Worm (Caenorhabditis elegans) whole organism, early embryonic: ENCODE results near the gene sand-1.

Experiments
- B0310.2 ChIP-seq: sonication (generic microtip); optimal IDR thresholded peaks from 2 replicates; lab custom pipeline; 2016; ENCODE audit warnings: mild to moderate bottlenecking, missing genetic modification characterization, missing compliant biosample characterization
- F13C5.2 ChIP-seq: sonication (generic microtip); optimal IDR thresholded peaks from 2 replicates; lab custom pipeline; 2017; ENCODE audit warnings: mild to moderate bottlenecking, missing genetic modification characterization, inconsistent platforms, missing compliant biosample characterization
- aly-1 ChIP-seq: sonication (generic microtip); optimal IDR thresholded peaks from 2 replicates; lab custom pipeline; 2016; ENCODE audit warnings: missing genetic modification characterization, missing compliant biosample characterization
- ama-1 ChIP-seq: fragments of 150-350 bp; optimal IDR thresholded peaks from 2 replicates; lab custom pipeline; 2014
- ceh-13 ChIP-seq: fragments of 200-800 bp; sonication (Bioruptor generic); optimal IDR thresholded peaks from 2 replicates; lab custom pipeline; 2018; ENCODE audit warnings: mild to moderate bottlenecking, missing genetic modification characterization, missing compliant biosample characterization
- ceh-36 ChIP-seq: sonication (generic microtip); optimal IDR thresholded peaks from 2 replicates; lab custom pipeline; 2016; ENCODE audit warnings: missing genetic modification characterization, inconsistent platforms, missing compliant biosample characterization
- ets-7 ChIP-seq: sonication (generic microtip); optimal IDR thresholded peaks from 2 replicates; lab custom pipeline; 2016; ENCODE audit warnings: missing genotype, missing genetic modification characterization, missing compliant biosample characterization
- flt-1 ChIP-seq: fragments of 200-800 bp; sonication (Bioruptor generic); IDR thresholded peaks from 2 replicates; pipeline ENCODE4 v1.3.6; 2022; ENCODE audit warnings: missing genetic modification characterization, missing compliant biosample characterization
- hmbx-1 ChIP-seq: sonication (generic microtip); optimal IDR thresholded peaks from 2 replicates; lab custom pipeline; 2016; ENCODE audit warnings: mild to moderate bottlenecking, missing genetic modification characterization, missing compliant biosample characterization
- hmg-4 ChIP-seq: fragments of 200-800 bp; sonication (Bioruptor generic); optimal IDR thresholded peaks from 2 replicates; lab custom pipeline; 2018; ENCODE audit warnings: mild to moderate bottlenecking, missing genetic modification characterization, missing compliant biosample characterization
- hnd-1 ChIP-seq: sonication (generic microtip); optimal IDR thresholded peaks from 2 replicates; lab custom pipeline; 2016; ENCODE audit warnings: missing genetic modification characterization, missing compliant biosample characterization
- pes-1 ChIP-seq: fragments of 200-800 bp; sonication (Bioruptor generic); IDR thresholded peaks from 2 replicates; pipeline ENCODE4 v1.3.6; 2022; ENCODE audit warnings: missing genetic modification reagents, missing genetic modification characterization, missing compliant biosample characterization
- scrt-1 ChIP-seq: fragments of 200-800 bp; sonication (Bioruptor generic); IDR thresholded peaks from 2 replicates; pipeline ENCODE4 v1.3.6; 2022; ENCODE audit warnings: missing genetic modification characterization, missing compliant biosample characterization
- sea-1 ChIP-seq: fragments of 200-800 bp; sonication (Bioruptor generic); conservative IDR thresholded peaks from 2 replicates; pipeline ENCODE4 v1.3.6; 2022; ENCODE audit warnings: missing genetic modification characterization, missing compliant biosample characterization
- tbx-11 ChIP-seq: fragments of 200-800 bp; sonication (Bioruptor generic); IDR thresholded peaks from 2 replicates; pipeline ENCODE4 v1.3.6; 2022; ENCODE audit warnings: missing genetic modification characterization, missing compliant biosample characterization
- tbx-37 ChIP-seq: fragments of 200-800 bp; sonication (Bioruptor generic); conservative IDR thresholded peaks from 2 replicates; pipeline ENCODE4 v1.3.6; 2022; ENCODE audit warnings: missing genetic modification reagents, missing genetic modification characterization, missing compliant biosample characterization
- tra-4 ChIP-seq: sonication (generic microtip); optimal IDR thresholded peaks from 2 replicates; lab custom pipeline; 2017; ENCODE audit warnings: missing genetic modification characterization, missing compliant biosample characterization

Gene sand-1

ce11 chrIV:5409112-5409511, 42.4 kb downstream of the sand-1 start:
- TF ChIP-seq hmg-4 (GFP tag; lab: Kevin White, UChicago): no peak
- no peak for TF ChIP-seq pes-1 (GFP tag; lab: Robert Waterston, UW)
- no peak for TF ChIP-seq tbx-11 (GFP tag; lab: Robert Waterston, UW)
- no peak for TF ChIP-seq aly-1 (tag; lab: Kevin White, UChicago)
- no peak for TF ChIP-seq ets-7
- TF ChIP-seq scrt-1 (GFP tag; lab: Robert Waterston, UW): no peak
- no peak for TF ChIP-seq ceh-36 (tag; lab: Kevin White, UChicago)
- TF ChIP-seq hnd-1: no peak
- TF ChIP-seq ama-1: no peak

- TF ChIP-seq F13C5.2 (tag; lab: Kevin White, UChicago) (no peak), B0310.2 (tag; lab: Kevin White, UChicago) (no peak), pes-1 (GFP tag; lab: Robert Waterston, UW) (no peak), hnd-1 (no peak), tra-4 (tag; lab: Kevin White, UChicago) (no peak), ceh-36 (tag; lab: Kevin White, UChicago) (no peak), ama-1 (no peak), ets-7 (no peak), sea-1 (GFP tag; lab: Robert Waterston, UW) (no peak)
Measured at ce11 chrIV:5411120-5411519, 44.5 kb downstream of the sand-1 start, which contains the start of gene ZK616.65. TSS of gene ZK616.65 (minus strand) at chrIV:5411220.

- no peak for TF ChIP-seq flt-1 (GFP tag; lab: Robert Waterston, UW)
- no peak for TF ChIP-seq tra-4 (tag; lab: Kevin White, UChicago)
- TF ChIP-seq B0310.2 (tag; lab: Kevin White, UChicago): no peak
- TF ChIP-seq sea-1 (GFP tag; lab: Robert Waterston, UW): no peak
- no peak for TF ChIP-seq aly-1 (tag; lab: Kevin White, UChicago)
- no peak for TF ChIP-seq F13C5.2 (tag; lab: Kevin White, UChicago)
- no peak for TF ChIP-seq ceh-13
- no peak for TF ChIP-seq tbx-37 (GFP tag; lab: Robert Waterston, UW)
- no peak for TF ChIP-seq ceh-36 (tag; lab: Kevin White, UChicago)
- TF ChIP-seq tbx-11 (GFP tag; lab: Robert Waterston, UW): no peak
- TF ChIP-seq hnd-1: no peak
- TF ChIP-seq hmbx-1 (tag; lab: Kevin White, UChicago): no peak
- TF ChIP-seq scrt-1 (GFP tag; lab: Robert Waterston, UW): no peak
- no peak for TF ChIP-seq ets-7
- TF ChIP-seq pes-1 (GFP tag; lab: Robert Waterston, UW): no peak
- TF ChIP-seq ama-1: no peak
- TF ChIP-seq hmg-4 (GFP tag; lab: Kevin White, UChicago): no peak
Measured at ce11 chrIV:5411641-5412337, 45.1 kb downstream of the sand-1 start, which contains the start of gene ZK616.8. TSS of gene ZK616.8 (minus strand) at chrIV:5412193.

- TF ChIP-seq ama-1 (no peak), tbx-37 (GFP tag; lab: Robert Waterston, UW) (no peak), ets-7 (no peak), sea-1 (GFP tag; lab: Robert Waterston, UW) (no peak), scrt-1 (GFP tag; lab: Robert Waterston, UW) (no peak), F13C5.2 (tag; lab: Kevin White, UChicago) (no peak), hmg-4 (GFP tag; lab: Kevin White, UChicago) (no peak), ceh-13 (no peak), tra-4 (tag; lab: Kevin White, UChicago) (no peak), ceh-36 (tag; lab: Kevin White, UChicago) (no peak), aly-1 (tag; lab: Kevin White, UChicago) (no peak), B0310.2 (tag; lab: Kevin White, UChicago) (no peak)
Measured at ce11 chrIV:5415696-5416095, 49.0 kb downstream of the sand-1 start, which contains the start of gene spp-7. TSS of gene spp-7 (minus strand) at chrIV:5415796.
